Fruit fly (Drosophila melanogaster): ENCODE data around the gene CG32536.

CG32536 gene

DNA sequence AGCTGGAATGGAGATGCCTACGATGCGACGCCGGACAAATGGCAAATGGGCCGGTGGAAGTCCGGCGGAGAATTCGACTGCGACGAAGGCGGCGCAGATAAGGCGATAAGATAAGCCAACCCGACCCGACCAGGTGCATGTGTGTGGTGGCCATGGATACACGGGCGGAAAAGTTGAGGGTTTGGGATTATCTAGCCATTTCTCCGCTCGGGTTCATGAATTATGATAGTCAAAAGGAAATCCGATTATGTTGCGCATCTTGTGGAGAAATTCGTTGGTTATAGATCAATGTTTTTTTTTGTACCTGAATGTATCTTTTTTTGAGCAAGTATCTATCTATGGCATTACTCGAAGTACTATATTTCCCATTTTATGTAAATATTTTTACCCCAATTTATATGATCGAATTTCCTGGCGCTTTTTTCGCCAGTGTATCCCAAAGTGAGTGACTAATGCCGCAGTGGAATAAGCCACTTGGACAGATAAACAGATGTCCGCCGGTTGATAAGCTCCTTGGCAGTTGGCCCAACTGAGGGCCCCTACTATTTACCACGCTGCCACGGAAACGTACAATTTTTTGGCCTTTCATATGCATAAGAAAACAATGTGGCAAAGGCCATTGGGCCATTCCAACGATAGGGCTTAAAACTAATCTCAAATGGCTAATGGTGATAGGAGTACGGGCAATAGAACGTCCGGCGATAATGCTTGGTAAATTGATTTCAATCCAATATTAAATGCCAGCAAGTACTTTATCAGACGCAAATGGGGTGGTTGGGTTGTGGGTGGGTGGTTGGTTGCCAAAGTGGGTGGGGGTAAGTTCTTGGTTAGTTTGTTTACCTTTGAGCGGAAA, 29.3 kb downstream of the CG32536 start, which contains the start of gene CG7992 (continued):
- TF ChIP-seq onecut (GFP tag; IDR thresholded peaks at IDR 0.05) (no peak; the same call in 1 of the 2 replicates), luna (GFP tag; optimal IDR thresholded peaks at IDR 0.05) (no peak), CG10979 (tag; optimal IDR thresholded peaks at IDR 0.05) (peak; percentile 46), pb (GFP tag; optimal IDR thresholded peaks at IDR 0.05) (peak; percentile 35), B-H2 (GFP tag; optimal IDR thresholded peaks at IDR 0.05) (peak; percentile 16), dpn (GFP tag; optimal IDR thresholded peaks at IDR 0.05) (peak; percentile 31 to 61), CG10366 (GFP tag; IDR thresholded peaks at IDR 0.05) (peak; percentile 23; the same call in 1 of the 2 replicates), CG31441 (GFP tag; IDR thresholded peaks at IDR 0.05) (peak; percentile 54), CG11085 (GFP tag; IDR thresholded peaks at IDR 0.05) (no peak), corto (GFP tag; optimal IDR thresholded peaks at IDR 0.05) (no peak), slp2 (GFP tag; optimal IDR thresholded peaks at IDR 0.05) (peak; percentile 58), CG9876 (GFP tag; optimal IDR thresholded peaks at IDR 0.05) (peak; percentile 10), CG7357 (GFP tag; IDR thresholded peaks at IDR 0.05) (peak; percentile 25; the same call in 1 of the 3 replicates), Adf1 (GFP tag; IDR thresholded peaks at IDR 0.05) (peak; percentile 28; the same call in 1 of the 2 replicates), Dll (GFP tag; IDR thresholded peaks at IDR 0.05; ENCODE audit: partially characterized antibody) (no peak), CG15269 (tag; optimal IDR thresholded peaks at IDR 0.05) (peak; percentile 69)

- no peak for TF ChIP-seq kni (GFP tag; optimal IDR thresholded peaks at IDR 0.05)
- TF ChIP-seq CG17361 (GFP tag; IDR thresholded peaks at IDR 0.05), result peak; percentile 67
- no peak for TF ChIP-seq CG7372 (GFP tag; IDR thresholded peaks at IDR 0.05)
- TF ChIP-seq tll (GFP tag; optimal IDR thresholded peaks at IDR 0.05), result no peak
- no peak for TF ChIP-seq CG7987 (GFP tag; optimal IDR thresholded peaks at IDR 0.05)
- TF ChIP-seq CG14050 (GFP tag; IDR thresholded peaks at IDR 0.05), result no peak
- peak; percentile 3 for TF ChIP-seq lab (GFP tag; optimal IDR thresholded peaks at IDR 0.05)
- TF ChIP-seq gsb-n (tag; optimal IDR thresholded peaks at IDR 0.05), result no peak
- no peak for TF ChIP-seq CG17186 (GFP tag; optimal IDR thresholded peaks at IDR 0.05)
- no peak for TF ChIP-seq Fer3 (tag; optimal IDR thresholded peaks at IDR 0.05)
- no peak for TF ChIP-seq Dfd (GFP tag; optimal IDR thresholded peaks at IDR 0.05)
- no peak for TF ChIP-seq Hr78 (GFP tag; optimal IDR thresholded peaks at IDR 0.05)
- TF ChIP-seq CG3838 (GFP tag; optimal IDR thresholded peaks at IDR 0.05), result no peak
- TF ChIP-seq lilli (GFP tag; optimal IDR thresholded peaks at IDR 0.05), result peak; percentile 53
- no peak for TF ChIP-seq fd64A (GFP tag; optimal IDR thresholded peaks at IDR 0.05)
- TF ChIP-seq vvl (GFP tag; IDR thresholded peaks at IDR 0.05), result no peak
- peak; percentile 9 for TF ChIP-seq tap (tag; optimal IDR thresholded peaks at IDR 0.05)
- TF ChIP-seq sim (GFP tag; IDR thresholded peaks at IDR 0.05), result no peak
- TF ChIP-seq croc (GFP tag; conservative IDR thresholded peaks at IDR 0.05), result no peak
- peak; percentile 81 for TF ChIP-seq row (GFP tag; IDR thresholded peaks at IDR 0.05)
- TF ChIP-seq eyg (GFP tag; optimal IDR thresholded peaks at IDR 0.05), result no peak
- TF ChIP-seq Ptx1 (GFP tag; IDR thresholded peaks at IDR 0.05), result 0 out of 2 replicates have a peak, but pooled peaks have one; percentile 34
- no peak for TF ChIP-seq pfk (GFP tag; optimal IDR thresholded peaks at IDR 0.05)
- no peak for TF ChIP-seq vfl (GFP tag; optimal IDR thresholded peaks at IDR 0.05)
- peak; percentile 27 for TF ChIP-seq CG4820 (GFP tag; optimal IDR thresholded peaks at IDR 0.05)
- TF ChIP-seq zf30C (GFP tag; optimal IDR thresholded peaks at IDR 0.05), result no peak
- no peak for TF ChIP-seq ash1 (GFP tag; optimal IDR thresholded peaks at IDR 0.05)
- no peak for TF ChIP-seq exex (tag; optimal IDR thresholded peaks at IDR 0.05)
- peak; percentile 52 for TF ChIP-seq CG9797 (GFP tag; optimal IDR thresholded peaks at IDR 0.05)
- TF ChIP-seq ab (GFP tag; optimal IDR thresholded peaks at IDR 0.05), result no peak
- no peak for TF ChIP-seq shn (GFP tag; optimal IDR thresholded peaks at IDR 0.05)
- no peak for TF ChIP-seq dpn (GFP tag; optimal IDR thresholded peaks at IDR 0.05)
- TF ChIP-seq wdn (GFP tag; IDR thresholded peaks at IDR 0.05), result no peak
- TF ChIP-seq repo (GFP tag; optimal IDR thresholded peaks at IDR 0.05), result no peak
Measured at dm6 chrX:19243379-19243834, 33.3 kb downstream of the CG32536 start, which contains the start of gene CG7889. Gene CG7889 (plus strand): TSS chrX:19243631.

Data from whole organism, embryonic.